Worm (Caenorhabditis elegans) whole organism, late embryonic: ENCODE results near the gene adah-1.

Source experiments
- C38D4.7 ChIP-seq: fragments of 200-800 bp; sonication (Bioruptor generic); optimal IDR thresholded peaks from 2 replicates; lab custom pipeline; 2018; ENCODE audit warnings: mild to moderate bottlenecking, missing genetic modification characterization, moderate library complexity, missing compliant biosample characterization
- F13H6.1 ChIP-seq: sonication (generic microtip); optimal IDR thresholded peaks from 2 replicates; lab custom pipeline; 2016; ENCODE audit warnings: missing genetic modification characterization, missing compliant biosample characterization
- K02D7.2 ChIP-seq: sonication (generic microtip); optimal IDR thresholded peaks from 2 replicates; lab custom pipeline; 2017; ENCODE audit warnings: mild to moderate bottlenecking, missing genetic modification characterization, missing compliant biosample characterization
- K09A11.1 ChIP-seq: sonication (generic microtip); optimal IDR thresholded peaks from 2 replicates; lab custom pipeline; 2017; ENCODE audit warnings: antibody characterized with exemption, mild to moderate bottlenecking, missing genetic modification characterization, missing compliant biosample characterization; ENCODE audit not compliant: insufficient read depth
- T23F11.4 ChIP-seq: fragments of 200-800 bp; sonication (Bioruptor generic); optimal IDR thresholded peaks from 2 replicates; lab custom pipeline; 2018; ENCODE audit warnings: mild to moderate bottlenecking, missing genetic modification characterization, missing compliant biosample characterization
- Y22D7AL.16 ChIP-seq: sonication (generic microtip); optimal IDR thresholded peaks from 2 replicates; lab custom pipeline; 2016; ENCODE audit warnings: missing genetic modification characterization, missing compliant biosample characterization
- ama-1 ChIP-seq: fragments of 150-350 bp; optimal IDR thresholded peaks from 2 replicates; lab custom pipeline; 2014
- ceh-14 ChIP-seq: sonication (generic microtip); optimal IDR thresholded peaks from 2 replicates; lab custom pipeline; 2016; ENCODE audit warnings: missing genotype, missing genetic modification characterization, missing compliant biosample characterization
- ceh-18 ChIP-seq: sonication (generic microtip); optimal IDR thresholded peaks from 2 replicates; lab custom pipeline; 2016; ENCODE audit warnings: missing genetic modification characterization, missing compliant biosample characterization
- ceh-19 ChIP-seq: fragments of 200-800 bp; sonication (Bioruptor generic); optimal IDR thresholded peaks from 2 replicates; lab custom pipeline; 2018; ENCODE audit warnings: mild to moderate bottlenecking, missing genetic modification characterization, missing compliant biosample characterization
- ceh-2 ChIP-seq: sonication (generic microtip); optimal IDR thresholded peaks from 2 replicates; lab custom pipeline; 2016; ENCODE audit warnings: missing genotype, missing genetic modification characterization, missing compliant biosample characterization
- ceh-24 ChIP-seq: sonication (generic microtip); optimal IDR thresholded peaks from 2 replicates; lab custom pipeline; 2016; ENCODE audit warnings: mild to moderate bottlenecking, missing genetic modification characterization, missing compliant biosample characterization
- ceh-30 ChIP-seq: fragments of 150-350 bp; optimal IDR thresholded peaks from 2 replicates; lab custom pipeline; 2014; ENCODE audit warnings: missing biosample characterization, missing genetic modification characterization
- ceh-31 ChIP-seq: sonication (generic microtip); optimal IDR thresholded peaks from 2 replicates; lab custom pipeline; 2016; ENCODE audit warnings: missing genetic modification characterization, missing compliant biosample characterization
- ceh-34 ChIP-seq: sonication (generic microtip); optimal IDR thresholded peaks from 2 replicates; lab custom pipeline; 2016; ENCODE audit warnings: mild to moderate bottlenecking, missing genetic modification characterization, missing compliant biosample characterization
- ceh-6 ChIP-seq: fragments of 200-800 bp; sonication (Bioruptor generic); optimal IDR thresholded peaks from 2 replicates; lab custom pipeline; 2018; ENCODE audit warnings: mild to moderate bottlenecking, missing genetic modification characterization, missing compliant biosample characterization
- ceh-9 ChIP-seq: sonication (generic microtip); optimal IDR thresholded peaks from 2 replicates; lab custom pipeline; 2016; ENCODE audit warnings: mild to moderate bottlenecking, missing genetic modification characterization, inconsistent platforms, missing compliant biosample characterization
- dmd-4 ChIP-seq: sonication (generic microtip); optimal IDR thresholded peaks from 2 replicates; lab custom pipeline; 2016; ENCODE audit warnings: borderline replicate concordance, missing genetic modification characterization, missing compliant biosample characterization
- dve-1 ChIP-seq: sonication (generic microtip); optimal IDR thresholded peaks from 2 replicates; lab custom pipeline; 2017; ENCODE audit warnings: antibody characterized with exemption, mild to moderate bottlenecking, missing genetic modification characterization, missing compliant biosample characterization
- elt-2 ChIP-seq: sonication (generic microtip); optimal IDR thresholded peaks from 2 replicates; lab custom pipeline; 2016; ENCODE audit warnings: missing genetic modification reagents, missing genetic modification characterization, missing compliant biosample characterization
- ets-4 ChIP-seq: sonication (generic microtip); optimal IDR thresholded peaks from 2 replicates; lab custom pipeline; 2016; ENCODE audit warnings: missing genetic modification characterization, missing compliant biosample characterization
- hlh-13 ChIP-seq: fragments of 200-800 bp; sonication (Bioruptor generic); optimal IDR thresholded peaks from 2 replicates; lab custom pipeline; 2018; ENCODE audit warnings: mild to moderate bottlenecking, missing genetic modification characterization, missing compliant biosample characterization
- hlh-15 ChIP-seq: sonication (generic microtip); optimal IDR thresholded peaks from 2 replicates; lab custom pipeline; 2016; ENCODE audit warnings: missing genetic modification characterization, missing compliant biosample characterization
- hlh-30 ChIP-seq: sonication (generic microtip); optimal IDR thresholded peaks from 2 replicates; lab custom pipeline; 2017; ENCODE audit warnings: antibody characterized with exemption, missing genetic modification characterization, missing compliant biosample characterization; ENCODE audit not compliant: insufficient read depth
- hlh-8 ChIP-seq: sonication (generic microtip); optimal IDR thresholded peaks from 2 replicates; lab custom pipeline; 2016; ENCODE audit warnings: missing genotype, missing genetic modification characterization, missing compliant biosample characterization
- lin-11 ChIP-seq: fragments of 200-800 bp; sonication (Bioruptor generic); optimal IDR thresholded peaks from 2 replicates; lab custom pipeline; 2018; ENCODE audit warnings: mild to moderate bottlenecking, missing genetic modification characterization, missing compliant biosample characterization
- madf-2 ChIP-seq: sonication (generic microtip); optimal IDR thresholded peaks from 2 replicates; lab custom pipeline; 2017; ENCODE audit warnings: missing genetic modification characterization, missing compliant biosample characterization
- mec-3 ChIP-seq: sonication (generic microtip); optimal IDR thresholded peaks from 2 replicates; lab custom pipeline; 2016; ENCODE audit warnings: borderline replicate concordance, missing genetic modification characterization, missing compliant biosample characterization
- nfya-1 ChIP-seq: sonication (generic microtip); optimal IDR thresholded peaks from 2 replicates; lab custom pipeline; 2017; ENCODE audit warnings: missing genetic modification characterization, mild to moderate bottlenecking, missing compliant biosample characterization, antibody characterized with exemption, moderate library complexity
- nhr-232 ChIP-seq: sonication (generic microtip); optimal IDR thresholded peaks from 2 replicates; lab custom pipeline; 2016; ENCODE audit warnings: missing genetic modification characterization, missing compliant biosample characterization
- pag-3 ChIP-seq: sonication (generic microtip); optimal IDR thresholded peaks from 2 replicates; lab custom pipeline; 2016; ENCODE audit warnings: missing compliant biosample characterization, missing genetic modification characterization, borderline replicate concordance
- pha-2 ChIP-seq: sonication (generic microtip); optimal IDR thresholded peaks from 2 replicates; lab custom pipeline; 2017; ENCODE audit warnings: mild to moderate bottlenecking, missing genetic modification characterization, missing compliant biosample characterization
- pqm-1 ChIP-seq: sonication (generic microtip); optimal IDR thresholded peaks from 2 replicates; lab custom pipeline; 2016; ENCODE audit warnings: missing genetic modification characterization, missing compliant biosample characterization
- pros-1 ChIP-seq: fragments of 150-350 bp; optimal IDR thresholded peaks from 2 replicates; lab custom pipeline; 2014; ENCODE audit warnings: missing biosample characterization, missing genetic modification reagents, missing genetic modification characterization
- ref-2 ChIP-seq: sonication (generic microtip); optimal IDR thresholded peaks from 2 replicates; lab custom pipeline; 2016; ENCODE audit warnings: missing genetic modification characterization, missing compliant biosample characterization
- sox-4 ChIP-seq: sonication (generic microtip); optimal IDR thresholded peaks from 2 replicates; lab custom pipeline; 2017; ENCODE audit warnings: mild to moderate bottlenecking, missing genetic modification characterization, inconsistent platforms, missing compliant biosample characterization
- syd-9 ChIP-seq: sonication (generic microtip); optimal IDR thresholded peaks from 2 replicates; lab custom pipeline; 2016; ENCODE audit warnings: mild to moderate bottlenecking, missing genetic modification characterization, moderate library complexity, missing compliant biosample characterization
- tbx-7 ChIP-seq: sonication (generic microtip); optimal IDR thresholded peaks from 2 replicates; lab custom pipeline; 2016; ENCODE audit warnings: missing genotype, missing genetic modification characterization, missing compliant biosample characterization
- ttx-3 ChIP-seq: sonication (generic microtip); optimal IDR thresholded peaks from 2 replicates; lab custom pipeline; 2016; ENCODE audit warnings: missing genetic modification reagents, missing genetic modification characterization, missing compliant biosample characterization
- unc-3 ChIP-seq, 2 experiments: fragments of 200-800 bp in 1 of 2; sonication (Bioruptor generic) in 1 of 2; sonication (generic microtip) in 1 of 2; conservative IDR thresholded peaks in 1 of 2; optimal IDR thresholded peaks in 1 of 2; 2 replicates each; pipeline versions ENCODE4 v1.3.6 to Lab custom; 2016 to 2022; ENCODE audit warnings: missing compliant biosample characterization in 2 of 2, missing genetic modification characterization in 2 of 2, missing genetic modification reagents in 1 of 2
- unc-42 ChIP-seq: sonication (generic microtip); optimal IDR thresholded peaks from 2 replicates; lab custom pipeline; 2016; ENCODE audit warnings: missing genotype, missing genetic modification characterization, missing compliant biosample characterization
- unc-55 ChIP-seq: sonication (generic microtip); optimal IDR thresholded peaks from 2 replicates; lab custom pipeline; 2017; ENCODE audit warnings: missing biosample characterization, missing genetic modification reagents, missing genetic modification characterization
- unc-86 ChIP-seq: sonication (generic microtip); optimal IDR thresholded peaks from 2 replicates; lab custom pipeline; 2016; ENCODE audit warnings: missing genetic modification characterization, missing compliant biosample characterization

adah-1 gene

ce11 chrIV:7022227-7022626 is 1.8 kb upstream of the adah-1 start:
- TF ChIP-seq pag-3 (tag; lab: Kevin White, UChicago) (no peak), unc-3 (GFP tag; conservative IDR thresholded peaks at IDR 0.05; lab: Robert Waterston, UW) (no peak), unc-3 (tag; optimal IDR thresholded peaks at IDR 0.05; lab: Kevin White, UChicago) (no peak), F13H6.1 (tag; lab: Kevin White, UChicago) (no peak), unc-86 (tag; lab: Kevin White, UChicago) (no peak), lin-11 (tag; lab: Kevin White, UChicago) (no peak), K09A11.1 (no peak), dmd-4 (tag; lab: Kevin White, UChicago) (no peak), syd-9 (tag; lab: Kevin White, UChicago) (no peak), tbx-7 (no peak), mec-3 (tag; lab: Kevin White, UChicago) (no peak), ceh-6 (no peak), pha-2 (tag; lab: Kevin White, UChicago) (no peak), ets-4 (tag; lab: Kevin White, UChicago) (no peak), C38D4.7 (GFP tag; lab: Kevin White, UChicago) (no peak), hlh-13 (GFP tag; lab: Kevin White, UChicago) (no peak)

DNA sequence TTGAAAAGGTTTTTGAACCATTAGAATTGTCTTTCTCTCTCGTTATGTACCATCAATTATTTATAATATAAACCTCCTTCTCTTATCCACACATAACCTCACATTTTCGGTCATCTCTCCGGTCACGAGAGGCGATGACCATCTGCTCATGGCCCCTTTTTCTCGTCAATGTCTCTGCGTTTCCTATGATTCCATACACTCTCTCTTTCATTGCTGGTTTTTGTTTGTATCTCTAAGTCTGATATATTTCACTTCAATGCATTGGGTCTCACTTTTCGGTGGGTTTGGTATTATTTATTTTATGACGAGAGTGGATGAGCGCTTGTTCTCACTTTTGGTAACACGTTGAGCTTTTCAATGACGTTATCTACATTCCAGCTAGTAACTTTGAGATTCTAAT is 1.0 kb upstream of the adah-1 start:
- TF ChIP-seq ceh-24: no peak
- TF ChIP-seq pqm-1 (tag; lab: Kevin White, UChicago): no peak
- peak; percentile 64 for TF ChIP-seq nfya-1 (tag; lab: Kevin White, UChicago)
- TF ChIP-seq T23F11.4 (GFP tag; lab: Kevin White, UChicago): no peak
- TF ChIP-seq ttx-3: no peak
- no peak for TF ChIP-seq ceh-18
- TF ChIP-seq ceh-34 (tag; lab: Kevin White, UChicago): peak; percentile 35
- peak; percentile 7 for TF ChIP-seq elt-2 (tag; lab: Kevin White, UChicago)
- no peak for TF ChIP-seq ref-2 (tag; lab: Kevin White, UChicago)
- peak; percentile 20 for TF ChIP-seq hlh-8 (tag; lab: Kevin White, UChicago)
- no peak for TF ChIP-seq hlh-13 (GFP tag; lab: Kevin White, UChicago)
- TF ChIP-seq hlh-30 (tag; lab: Kevin White, UChicago): peak; percentile 94
- no peak for TF ChIP-seq nhr-232
- peak; percentile 4 for TF ChIP-seq ceh-2 (tag; lab: Kevin White, UChicago)
- no peak for TF ChIP-seq madf-2 (tag; lab: Kevin White, UChicago)
- no peak for TF ChIP-seq ceh-19 (GFP tag; lab: Kevin White, UChicago)
- TF ChIP-seq ceh-30 (tag; lab: Kevin White, UChicago): no peak
- TF ChIP-seq pha-2 (tag; lab: Kevin White, UChicago): peak; percentile 63
- TF ChIP-seq sox-4 (tag; lab: Kevin White, UChicago): no peak
- TF ChIP-seq dmd-4 (tag; lab: Kevin White, UChicago): no peak
- TF ChIP-seq pag-3 (tag; lab: Kevin White, UChicago): no peak
- TF ChIP-seq lin-11 (tag; lab: Kevin White, UChicago): no peak
- peak; percentile 7 for TF ChIP-seq unc-55 (GFP tag; lab: Kevin White, UChicago)
- peak; percentile 53 for TF ChIP-seq ceh-31 (tag; lab: Kevin White, UChicago)
- no peak for TF ChIP-seq K02D7.2
- TF ChIP-seq dve-1 (tag; lab: Kevin White, UChicago): no peak
- no peak for TF ChIP-seq hlh-15
- no peak for TF ChIP-seq Y22D7AL.16 (tag; lab: Kevin White, UChicago)
- TF ChIP-seq syd-9 (tag; lab: Kevin White, UChicago): no peak
- peak; percentile 19 for TF ChIP-seq unc-42 (tag; lab: Kevin White, UChicago)
- TF ChIP-seq ama-1 (lab: Kevin White, UChicago): no peak
- no peak for TF ChIP-seq ceh-6
- no peak for TF ChIP-seq ceh-14 (tag; lab: Kevin White, UChicago)
- TF ChIP-seq unc-86 (tag; lab: Kevin White, UChicago): no peak
- no peak for TF ChIP-seq ceh-9 (tag; lab: Kevin White, UChicago)
- TF ChIP-seq pros-1 (tag; lab: Kevin White, UChicago): no peak
